Fruit fly (Drosophila melanogaster): ENCODE measurements around the gene CG43815.

The CG43815 gene

dm6 chr2L:3575679-3576442 lies at the start of gene CG43815:
Gene CG43815 (plus strand): TSS chr2L:3576210.
- no peak for TF ChIP-seq CTCF (optimal IDR thresholded peaks at IDR 0.05)
- TF ChIP-seq CG8478 (optimal IDR thresholded peaks at IDR 0.05) = no peak

dm6 chr2L:3530186-3530832 lies 45.7 kb upstream of the CG43815 start, which contains the start of the genes Spindly and IFT57:
Gene Spindly (minus strand): TSS chr2L:3530317.
Gene IFT57 (plus strand): TSS chr2L:3530789.
- TF ChIP-seq CG8478 (optimal IDR thresholded peaks at IDR 0.05) (no peak), CTCF (optimal IDR thresholded peaks at IDR 0.05) (peak; percentile 84 to 88)

DNA sequence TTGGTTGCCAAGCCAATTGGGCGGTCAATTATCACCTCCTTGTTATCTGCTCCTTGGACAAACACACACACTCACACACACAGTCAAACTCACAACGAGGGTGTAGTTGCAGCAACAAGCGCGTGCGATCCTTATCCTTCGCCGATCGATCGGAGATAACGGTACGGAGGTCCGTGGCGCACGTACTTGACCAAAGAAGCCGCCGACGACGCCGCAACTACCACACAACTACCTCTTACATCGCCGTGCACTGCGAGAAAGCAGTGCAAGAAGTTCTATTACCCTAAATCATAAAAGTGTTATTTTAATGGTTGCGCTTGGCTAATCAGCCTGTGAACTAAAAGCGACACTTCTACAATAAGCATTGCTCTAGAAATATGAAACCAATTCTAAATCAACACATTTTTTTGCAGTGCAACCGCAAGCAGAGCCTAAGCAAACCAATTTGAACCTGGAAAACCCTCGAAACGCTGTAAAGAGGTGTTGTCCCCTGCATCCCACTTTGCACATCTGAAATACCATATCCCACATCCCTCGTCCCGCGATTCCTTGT lies 43.0 kb upstream of the CG43815 start:
- TF ChIP-seq CG8478 (optimal IDR thresholded peaks at IDR 0.05) (no peak), CTCF (optimal IDR thresholded peaks at IDR 0.05) (no peak)

- TF ChIP-seq CTCF (optimal IDR thresholded peaks at IDR 0.05) (no peak), CG8478 (optimal IDR thresholded peaks at IDR 0.05) (no peak)
Measured at dm6 chr2L:3534227-3534842, 41.7 kb upstream of the CG43815 start.

- TF ChIP-seq CTCF (optimal IDR thresholded peaks at IDR 0.05) (no peak), CG8478 (optimal IDR thresholded peaks at IDR 0.05) (no peak)
Measured at dm6 chr2L:3538564-3539411, 37.2 kb upstream of the CG43815 start, which contains the start of gene drm. Gene drm (plus strand): TSS chr2L:3539247.

DNA sequence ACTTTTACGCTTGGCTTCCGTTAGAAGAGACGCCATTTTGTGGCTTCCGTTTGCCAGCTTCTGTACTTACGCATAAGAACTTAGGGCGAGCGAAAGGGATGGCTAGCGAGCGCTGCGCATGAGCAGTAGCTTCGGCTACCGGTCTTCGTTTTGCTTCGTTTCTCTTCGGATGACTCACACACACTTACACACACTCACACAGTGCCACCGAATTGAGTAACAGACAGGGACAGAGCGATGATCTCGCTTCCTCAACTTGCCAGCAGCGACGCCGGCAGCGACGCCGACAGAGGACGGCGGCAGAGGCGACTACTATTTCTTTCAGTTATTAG lies 36.6 kb upstream of the CG43815 start:
- peak; percentile 22 to 44 for TF ChIP-seq CTCF (optimal IDR thresholded peaks at IDR 0.05)
- no peak for TF ChIP-seq CG8478 (optimal IDR thresholded peaks at IDR 0.05)

- TF ChIP-seq CG8478 (optimal IDR thresholded peaks at IDR 0.05) (no peak), CTCF (optimal IDR thresholded peaks at IDR 0.05) (peak in 1 of 2 experiments; percentile 9)
Measured at dm6 chr2L:3539996-3540395, 36.0 kb upstream of the CG43815 start.

DNA sequence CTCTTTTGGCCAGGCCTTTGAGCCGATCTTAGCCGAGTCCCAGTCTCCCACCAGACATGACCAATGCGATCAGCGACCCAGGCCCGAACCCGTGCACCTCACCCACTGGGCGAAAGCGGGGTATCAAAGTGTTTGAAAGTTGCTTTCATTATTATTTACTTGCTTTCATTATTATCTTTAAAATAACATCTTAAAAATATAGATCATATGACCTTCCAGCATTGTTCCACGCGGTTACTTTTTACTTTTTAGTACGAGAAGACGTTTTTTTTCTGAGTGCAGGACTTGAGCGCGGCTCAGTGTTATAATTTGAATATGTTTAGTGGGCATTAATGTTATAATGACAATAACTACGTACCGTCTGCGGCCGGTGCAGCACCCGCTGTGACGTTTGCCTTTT lies 32.9 kb upstream of the CG43815 start:
- no peak for TF ChIP-seq CG8478 (optimal IDR thresholded peaks at IDR 0.05)
- no peak for TF ChIP-seq CTCF (optimal IDR thresholded peaks at IDR 0.05)

dm6 chr2L:3545033-3545666 lies 30.9 kb upstream of the CG43815 start:
- TF ChIP-seq CG8478 (optimal IDR thresholded peaks at IDR 0.05) (no peak), CTCF (optimal IDR thresholded peaks at IDR 0.05) (no peak)

- no peak for TF ChIP-seq CG8478 (optimal IDR thresholded peaks at IDR 0.05)
- TF ChIP-seq CTCF (optimal IDR thresholded peaks at IDR 0.05) = no peak
Measured at dm6 chr2L:3547512-3547911, 28.5 kb upstream of the CG43815 start.

DNA sequence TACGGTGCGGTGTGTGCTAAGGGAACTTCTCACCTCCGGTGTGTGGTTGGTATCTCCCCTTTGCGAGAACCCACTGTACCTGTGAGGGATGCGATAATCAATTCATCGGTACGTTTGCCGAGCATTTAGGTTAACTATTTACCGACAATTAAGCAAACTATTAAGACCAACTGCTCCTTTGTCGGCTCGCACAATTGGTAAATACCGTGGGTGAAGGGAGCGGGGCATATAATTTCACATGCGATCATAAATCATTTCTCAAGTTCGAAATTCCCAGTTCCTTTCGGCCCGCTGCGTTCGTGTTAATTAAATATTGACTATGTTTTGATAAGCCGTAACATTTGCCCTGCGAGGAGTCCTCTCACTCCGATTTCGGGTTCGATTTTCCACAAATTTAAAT lies 27.1 kb upstream of the CG43815 start:
- no peak for TF ChIP-seq CG8478 (optimal IDR thresholded peaks at IDR 0.05)
- TF ChIP-seq CTCF (optimal IDR thresholded peaks at IDR 0.05) = no peak

- no peak for TF ChIP-seq CTCF (optimal IDR thresholded peaks at IDR 0.05)
- TF ChIP-seq CG8478 (optimal IDR thresholded peaks at IDR 0.05) = no peak
Measured at dm6 chr2L:3549742-3550141, 26.3 kb upstream of the CG43815 start.

DNA sequence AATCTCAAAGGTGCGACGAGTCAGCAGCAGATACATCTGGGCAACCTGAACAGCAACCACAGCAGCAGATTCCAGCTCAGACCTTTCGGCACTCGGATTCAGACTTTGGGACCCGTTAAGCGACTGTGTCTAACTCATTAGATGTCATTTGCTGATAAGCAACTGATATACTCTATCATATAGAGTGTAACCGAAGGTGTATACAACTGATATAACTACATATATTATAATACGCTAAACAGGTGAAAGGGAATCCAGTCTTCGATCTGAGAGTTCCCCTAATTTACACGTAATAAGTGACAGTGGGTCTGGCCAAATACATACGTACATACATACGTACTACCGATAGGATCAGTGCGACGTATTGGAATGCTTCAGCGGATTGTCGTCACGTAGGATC lies 25.4 kb upstream of the CG43815 start:
- TF ChIP-seq CTCF (optimal IDR thresholded peaks at IDR 0.05) (no peak), CG8478 (optimal IDR thresholded peaks at IDR 0.05) (no peak)

- no peak for TF ChIP-seq CG8478 (optimal IDR thresholded peaks at IDR 0.05)
- no peak for TF ChIP-seq CTCF (optimal IDR thresholded peaks at IDR 0.05)
Measured at dm6 chr2L:3552773-3553172, 23.2 kb upstream of the CG43815 start.

All from S2 (cell line).